Worm (Caenorhabditis elegans) whole organism, young adult: ENCODE measurements around the gene bath-29.

Experiments used
- B0261.1 ChIP-seq: sonication (generic microtip); optimal IDR thresholded peaks from 2 replicates; lab custom pipeline; 2016; ENCODE audit warnings: mild to moderate bottlenecking, missing genetic modification characterization, moderate library complexity, missing compliant biosample characterization
- C06A6.2 ChIP-seq: fragments of 200-800 bp; sonication (Bioruptor generic); conservative IDR thresholded peaks from 2 replicates; pipeline ENCODE4 v1.3.6; 2022; ENCODE audit warnings: missing genetic modification characterization, missing compliant biosample characterization
- F37B4.10 ChIP-seq: fragments of 200-800 bp; sonication (Bioruptor generic); IDR thresholded peaks from 2 replicates; pipeline ENCODE4 v1.3.6; 2022; ENCODE audit warnings: missing genetic modification characterization, missing compliant biosample characterization
- F57A8.1 ChIP-seq: fragments of 200-800 bp; sonication (Bioruptor generic); optimal IDR thresholded peaks from 2 replicates; lab custom pipeline; 2018; ENCODE audit warnings: mild to moderate bottlenecking, missing genetic modification characterization, moderate library complexity, missing compliant biosample characterization
- K12H6.12 ChIP-seq: fragments of 200-800 bp; sonication (Bioruptor generic); optimal IDR thresholded peaks from 2 replicates; lab custom pipeline; 2018; ENCODE audit warnings: mild to moderate bottlenecking, missing genetic modification characterization, missing compliant biosample characterization
- aptf-2 ChIP-seq: fragments of 200-800 bp; sonication (Bioruptor generic); conservative IDR thresholded peaks from 2 replicates; pipeline ENCODE4 v1.3.6; 2022; ENCODE audit warnings: missing genetic modification reagents, missing genetic modification characterization, missing compliant biosample characterization
- aptf-3 ChIP-seq: fragments of 200-800 bp; sonication (Bioruptor generic); IDR thresholded peaks from 2 replicates; pipeline ENCODE4 v1.3.6; 2022; ENCODE audit warnings: missing genetic modification characterization, missing compliant biosample characterization
- athp-1 ChIP-seq: sonication (generic microtip); optimal IDR thresholded peaks from 2 replicates; lab custom pipeline; 2017; ENCODE audit warnings: mild to moderate bottlenecking, missing genetic modification characterization, missing compliant biosample characterization
- attf-3 ChIP-seq: fragments of 200-800 bp; sonication (Bioruptor generic); conservative IDR thresholded peaks from 2 replicates; pipeline ENCODE4 v1.3.6; 2022; ENCODE audit warnings: missing genetic modification reagents, missing genetic modification characterization, missing compliant biosample characterization
- attf-6 ChIP-seq: fragments of 200-800 bp; sonication (Bioruptor generic); IDR thresholded peaks from 2 replicates; pipeline ENCODE4 v1.3.6; 2022; ENCODE audit warnings: missing genetic modification reagents, missing genetic modification characterization, missing compliant biosample characterization
- bed-2 ChIP-seq: fragments of 200-800 bp; sonication (Bioruptor generic); IDR thresholded peaks from 2 replicates; pipeline ENCODE4 v1.3.6; 2022; ENCODE audit warnings: missing genetic modification reagents, missing genetic modification characterization, missing compliant biosample characterization
- ceh-27 ChIP-seq: fragments of 200-800 bp; sonication (Bioruptor generic); optimal IDR thresholded peaks from 2 replicates; lab custom pipeline; 2018; ENCODE audit warnings: mild to moderate bottlenecking, missing genetic modification characterization, moderate library complexity, missing compliant biosample characterization
- ceh-58 ChIP-seq: fragments of 200-800 bp; sonication (Bioruptor generic); IDR thresholded peaks from 2 replicates; pipeline ENCODE4 v1.3.6; 2022; ENCODE audit warnings: missing genetic modification characterization, missing compliant biosample characterization
- dox-1 ChIP-seq: fragments of 200-800 bp; sonication (Bioruptor generic); IDR thresholded peaks from 2 replicates; pipeline ENCODE4 v1.3.6; 2022; ENCODE audit warnings: missing genetic modification reagents, missing genetic modification characterization, missing compliant biosample characterization
- dpl-1 ChIP-seq: fragments of 150-350 bp; optimal IDR thresholded peaks from 2 replicates; lab custom pipeline; 2014; ENCODE audit warnings: missing biosample characterization, missing genetic modification reagents, missing genetic modification characterization
- efl-1 ChIP-seq: fragments of 150-350 bp; optimal IDR thresholded peaks from 2 replicates; lab custom pipeline; 2014; ENCODE audit warnings: missing biosample characterization, missing genetic modification reagents, missing genetic modification characterization
- ekl-4 ChIP-seq: fragments of 200-800 bp; sonication (Bioruptor generic); IDR thresholded peaks from 2 replicates; pipeline ENCODE4 v1.3.6; 2022; ENCODE audit warnings: missing genetic modification reagents, missing genetic modification characterization, missing compliant biosample characterization
- ets-4 ChIP-seq: fragments of 200-800 bp; sonication (Bioruptor generic); optimal IDR thresholded peaks from 2 replicates; lab custom pipeline; 2018; ENCODE audit warnings: mild to moderate bottlenecking, missing genetic modification characterization, missing compliant biosample characterization
- hlh-12 ChIP-seq: sonication (generic microtip); optimal IDR thresholded peaks from 2 replicates; lab custom pipeline; 2016; ENCODE audit warnings: missing genetic modification characterization, missing compliant biosample characterization
- hmg-1.2 ChIP-seq: fragments of 200-800 bp; sonication (Bioruptor generic); IDR thresholded peaks from 2 replicates; pipeline ENCODE4 v1.3.6; 2022; ENCODE audit warnings: missing genetic modification reagents, missing genetic modification characterization, missing compliant biosample characterization
- let-607 ChIP-seq, 2 experiments: fragments of 200-800 bp in 1 of 2; sonication (Bioruptor generic) in 1 of 2; sonication (generic microtip) in 1 of 2; optimal IDR thresholded peaks; 2 replicates each; lab custom pipeline; 2016 to 2018; ENCODE audit warnings: mild to moderate bottlenecking in 2 of 2, missing compliant biosample characterization in 2 of 2, missing genetic modification characterization in 2 of 2, moderate library complexity in 2 of 2, missing genotype in 1 of 2
- madf-3 ChIP-seq: fragments of 200-800 bp; sonication (Bioruptor generic); IDR thresholded peaks from 2 replicates; pipeline ENCODE4 v1.3.6; 2022; ENCODE audit warnings: missing genetic modification reagents, missing genetic modification characterization, missing compliant biosample characterization
- madf-6 ChIP-seq: fragments of 200-800 bp; sonication (Bioruptor generic); IDR thresholded peaks from 2 replicates; pipeline ENCODE4 v1.3.6; 2022; ENCODE audit warnings: missing genetic modification reagents, missing genetic modification characterization, missing compliant biosample characterization
- mcd-1 ChIP-seq: fragments of 200-800 bp; sonication (Bioruptor generic); IDR thresholded peaks from 2 replicates; pipeline ENCODE4 v1.3.6; 2022; ENCODE audit warnings: missing genetic modification reagents, missing genetic modification characterization, missing compliant biosample characterization
- nfya-2 ChIP-seq: fragments of 200-800 bp; sonication (Bioruptor generic); IDR thresholded peaks from 2 replicates; pipeline ENCODE4 v1.3.6; 2022; ENCODE audit warnings: missing genetic modification reagents, missing genetic modification characterization, missing compliant biosample characterization
- nfyb-1 ChIP-seq: fragments of 200-800 bp; sonication (Bioruptor generic); IDR thresholded peaks from 2 replicates; pipeline ENCODE4 v1.3.6; 2022; ENCODE audit warnings: missing genetic modification reagents, missing genetic modification characterization, missing compliant biosample characterization
- nhr-27 ChIP-seq: fragments of 200-800 bp; sonication (Bioruptor generic); optimal IDR thresholded peaks from 2 replicates; lab custom pipeline; 2018; ENCODE audit warnings: mild to moderate bottlenecking, missing genetic modification characterization, moderate library complexity, missing compliant biosample characterization
- rcor-1 ChIP-seq: fragments of 200-800 bp; sonication (Bioruptor generic); IDR thresholded peaks from 2 replicates; pipeline ENCODE4 v1.3.6; 2022; ENCODE audit warnings: missing genetic modification reagents, missing genetic modification characterization, missing compliant biosample characterization
- rec-8 ChIP-seq, 2 experiments: sonication (generic microtip); optimal IDR thresholded peaks; 2 replicates each; lab custom pipeline; 2016; ENCODE audit warnings: mild to moderate bottlenecking in 2 of 2, missing genetic modification characterization in 2 of 2, missing genetic modification reagents in 2 of 2, missing genotype in 2 of 2, missing biosample characterization in 1 of 2, missing compliant biosample characterization in 1 of 2, moderate library complexity in 1 of 2
- rpc-1 ChIP-seq, 2 experiments: fragments of 150-350 bp in 1 of 2; sonication (generic microtip) in 1 of 2; optimal IDR thresholded peaks; 2 replicates each; lab custom pipeline; 2014 to 2018; ENCODE audit warnings: missing biosample characterization in 1 of 2, missing genetic modification characterization in 1 of 2, missing genetic modification reagents in 1 of 2, missing genotype in 1 of 2
- sea-2 ChIP-seq: fragments of 200-800 bp; sonication (Bioruptor generic); IDR thresholded peaks from 2 replicates; pipeline ENCODE4 v1.3.6; 2022; ENCODE audit warnings: missing genetic modification characterization, missing compliant biosample characterization
- somi-1 ChIP-seq: fragments of 200-800 bp; sonication (Bioruptor generic); optimal IDR thresholded peaks from 2 replicates; lab custom pipeline; 2018; ENCODE audit warnings: mild to moderate bottlenecking, missing genetic modification characterization, missing compliant biosample characterization
- sptf-2 ChIP-seq: fragments of 200-800 bp; sonication (Bioruptor generic); optimal IDR thresholded peaks from 2 replicates; lab custom pipeline; 2018; ENCODE audit warnings: mild to moderate bottlenecking, missing genetic modification characterization, missing compliant biosample characterization
- tbx-9 ChIP-seq: sonication (generic microtip); optimal IDR thresholded peaks from 2 replicates; lab custom pipeline; 2016; ENCODE audit warnings: borderline replicate concordance, missing genetic modification characterization, inconsistent platforms, missing compliant biosample characterization
- xnd-1 ChIP-seq: sonication (generic microtip); optimal IDR thresholded peaks from 2 replicates; lab custom pipeline; 2016; ENCODE audit warnings: missing genotype, missing genetic modification reagents, missing genetic modification characterization, missing compliant biosample characterization
- ztf-18 ChIP-seq: sonication (generic microtip); optimal IDR thresholded peaks from 2 replicates; lab custom pipeline; 2016; ENCODE audit warnings: missing genotype, mild to moderate bottlenecking, missing genetic modification characterization, missing compliant biosample characterization
- ztf-3 ChIP-seq: fragments of 200-800 bp; sonication (Bioruptor generic); optimal IDR thresholded peaks from 2 replicates; lab custom pipeline; 2018; ENCODE audit warnings: mild to moderate bottlenecking, missing genetic modification characterization, missing compliant biosample characterization

The bath-29 gene

DNA sequence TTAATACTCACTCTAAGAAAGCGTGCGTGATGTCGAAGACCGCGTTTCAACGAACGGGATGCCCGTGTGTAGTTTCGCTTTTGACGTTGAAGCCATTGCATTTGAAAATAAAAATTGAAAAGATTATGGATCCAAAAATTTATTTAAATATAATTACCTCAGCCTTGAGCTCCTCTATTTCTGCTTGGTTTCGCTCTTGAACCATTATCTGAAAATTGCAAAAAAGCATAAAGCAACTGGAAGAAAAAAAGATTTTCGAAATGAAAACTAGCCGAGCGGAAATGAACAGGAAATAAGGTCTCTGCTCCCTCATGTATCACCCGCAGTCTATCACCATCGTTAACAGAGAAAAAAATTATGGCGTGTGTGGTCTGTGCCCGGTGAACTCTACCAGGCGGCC lies 18.7 kb downstream of the bath-29 start, which contains the start of gene Y49F6C.6:
Y49F6C.6 (minus strand) TSS at position 101 of the 400 bp plus-strand sequence.
- TF ChIP-seq K12H6.12 (tag; lab: Kevin White, UChicago) (no peak), dpl-1 (GFP tag; lab: Kevin White, UChicago) (no peak), F57A8.1 (GFP tag; lab: Kevin White, UChicago) (no peak), dox-1 (no peak), athp-1 (tag; lab: Kevin White, UChicago) (no peak), nfyb-1 (GFP tag; lab: Robert Waterston, UW) (no peak), rcor-1 (GFP tag; lab: Robert Waterston, UW) (no peak), bed-2 (GFP tag; lab: Robert Waterston, UW) (no peak), sptf-2 (GFP tag; lab: Kevin White, UChicago) (no peak), let-607 (tag; optimal IDR thresholded peaks at IDR 0.05; lab: Kevin White, UChicago) (no peak), hlh-12 (tag; lab: Kevin White, UChicago) (no peak), hmg-1.2 (GFP tag; lab: Robert Waterston, UW) (no peak)

DNA sequence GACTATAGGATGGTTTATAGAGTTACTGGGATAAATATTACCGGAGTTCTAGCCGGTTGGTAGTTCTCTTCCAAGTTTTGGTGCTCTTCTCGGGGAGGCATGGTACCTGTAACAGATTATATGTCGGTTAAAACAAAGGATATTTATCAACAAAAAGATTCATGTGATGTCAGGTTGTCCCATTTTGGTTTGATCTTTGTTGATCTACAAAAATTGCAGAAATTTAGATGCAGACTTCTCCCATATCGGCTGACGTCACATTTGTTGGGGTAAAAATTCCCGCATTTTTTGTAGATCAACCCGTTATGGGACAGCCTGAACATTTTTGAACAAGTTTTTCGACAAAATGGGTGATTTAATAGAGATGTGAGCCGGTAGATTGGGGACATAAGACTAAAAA lies 19.7 kb downstream of the bath-29 start, which contains the start of gene Y49F6C.7:
Y49F6C.7 (minus strand) TSS at position 101 of the 400 bp plus-strand sequence.
- TF ChIP-seq aptf-2 (no peak), madf-3 (GFP tag; lab: Robert Waterston, UW) (no peak), ztf-3 (GFP tag; lab: Kevin White, UChicago) (no peak), ceh-58 (GFP tag; lab: Robert Waterston, UW) (no peak), nhr-27 (tag; lab: Kevin White, UChicago) (no peak), C06A6.2 (GFP tag; lab: Robert Waterston, UW) (no peak), B0261.1 (tag; lab: Kevin White, UChicago) (no peak), ceh-27 (GFP tag; lab: Kevin White, UChicago) (no peak), mcd-1 (GFP tag; lab: Robert Waterston, UW) (no peak), rpc-1 (optimal IDR thresholded peaks at IDR 0.05; lab: Kevin White, UChicago) (no peak), rpc-1 (tag; optimal IDR thresholded peaks at IDR 0.05; lab: Kevin White, UChicago) (no peak), dox-1 (no peak), ztf-18 (no peak), tbx-9 (no peak)

DNA sequence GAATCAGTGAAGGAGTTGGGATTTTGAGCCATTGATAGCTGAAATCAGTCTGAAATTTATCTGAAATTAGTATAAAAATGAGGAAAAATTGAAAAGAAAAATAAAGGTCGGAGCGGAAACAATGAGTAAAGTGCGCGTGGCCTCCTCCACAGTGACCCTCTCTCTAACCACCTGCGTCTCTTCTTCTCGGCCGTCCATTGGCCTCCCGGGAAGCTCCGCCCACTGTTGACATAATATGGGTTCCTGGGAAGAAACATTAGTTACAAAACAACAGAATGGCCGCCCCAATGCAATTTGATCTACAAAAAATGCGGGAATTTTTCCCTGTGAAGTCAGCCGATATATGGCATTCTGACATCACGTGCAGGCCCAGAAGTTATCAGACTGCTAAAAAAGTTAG lies 21.7 kb downstream of the bath-29 start, which contains the start of gene Y49F6C.8:
Y49F6C.8 (minus strand) TSS at position 51 of the 400 bp plus-strand sequence.
- peak; percentile 30 for TF ChIP-seq efl-1
- TF ChIP-seq attf-6 = no peak
- no peak for TF ChIP-seq rec-8 (tag; optimal IDR thresholded peaks at IDR 0.05; lab: Kevin White, UChicago)
- no peak for TF ChIP-seq sea-2
- TF ChIP-seq aptf-3 = peak; percentile 85; the same call in 1 of the 2 replicates
- no peak for TF ChIP-seq nfya-2 (GFP tag; lab: Robert Waterston, UW)
- peak; percentile 59; the same call in 1 of the 2 replicates for TF ChIP-seq hmg-1.2 (GFP tag; lab: Robert Waterston, UW)
- peak; percentile 72 for TF ChIP-seq madf-6 (GFP tag; lab: Robert Waterston, UW)
- TF ChIP-seq F37B4.10 (GFP tag; lab: Robert Waterston, UW) = no peak
- TF ChIP-seq xnd-1 = peak; percentile 8
- no peak for TF ChIP-seq ets-4
- TF ChIP-seq attf-3 = no peak
- no peak for TF ChIP-seq somi-1
- TF ChIP-seq ekl-4 (GFP tag; lab: Robert Waterston, UW) = no peak
- peak; percentile 98 for TF ChIP-seq aptf-2
- TF ChIP-seq nfyb-1 (GFP tag; lab: Robert Waterston, UW) = peak; percentile 94
